Fruit fly (Drosophila melanogaster): ENCODE results near the gene Deaf1.
A peak's percentile ranks its signal among the peaks of the same experiment; 100 is the strongest.

Gene Deaf1

DNA sequence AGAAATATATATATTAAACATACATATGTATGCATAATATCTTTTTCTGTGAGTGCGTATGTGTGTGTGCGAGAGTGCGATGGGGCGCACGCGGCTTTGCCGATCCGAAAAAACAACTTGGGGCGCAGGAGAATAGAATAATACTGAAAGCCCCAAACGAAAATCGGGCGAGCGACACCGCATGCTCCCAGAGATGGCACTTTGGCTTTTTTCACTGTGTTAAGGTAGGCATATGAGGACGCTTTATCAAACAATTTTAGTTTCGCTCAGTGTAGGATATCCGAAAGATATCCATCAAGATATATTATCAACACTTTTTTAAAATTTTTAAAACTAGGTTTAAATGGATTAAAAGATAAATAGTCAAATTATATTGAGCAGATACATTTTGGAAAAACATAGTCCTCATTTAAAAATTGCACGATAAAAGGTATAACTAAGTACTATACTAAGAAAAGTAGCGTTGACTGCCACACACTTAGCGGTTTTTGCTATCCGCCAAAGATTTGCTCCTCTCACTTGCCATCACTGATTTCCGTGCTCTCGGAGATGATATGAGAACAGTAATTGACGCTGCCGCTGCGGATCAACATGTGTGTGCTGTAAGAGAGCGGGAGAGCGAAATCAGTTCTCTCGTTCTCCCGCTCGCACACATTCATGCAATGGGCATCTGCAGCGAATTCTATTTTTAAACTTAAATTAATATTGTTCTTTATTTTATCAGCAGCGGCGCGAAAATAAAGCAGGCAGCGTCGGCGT, 26.9 kb upstream of the Deaf1 start (continued):
- TF ChIP-seq CG42726 (GFP tag; IDR thresholded peaks at IDR 0.05; ENCODE audit: partially characterized antibody) (no peak), CG12391 (tag; optimal IDR thresholded peaks at IDR 0.05) (peak; percentile 78), HLH3B (GFP tag; IDR thresholded peaks at IDR 0.05) (0 out of 2 replicates have a peak, but pooled peaks have one; percentile 16), CG32772 (GFP tag; IDR thresholded peaks at IDR 0.05) (no peak), CG11093 (GFP tag; IDR thresholded peaks at IDR 0.05) (no peak), B-H2 (GFP tag; optimal IDR thresholded peaks at IDR 0.05) (peak; percentile 31), CHES-1-like (GFP tag; optimal IDR thresholded peaks at IDR 0.05) (peak; percentile 60), gro (GFP tag; optimal IDR thresholded peaks at IDR 0.05) (no peak), CG2202 (tag; optimal IDR thresholded peaks at IDR 0.05) (no peak), HLH4C (GFP tag; IDR thresholded peaks at IDR 0.05; ENCODE audit: partially characterized antibody) (no peak), CG8359 (GFP tag; optimal IDR thresholded peaks at IDR 0.05; ENCODE audit: borderline replicate concordance) (no peak), B-H1 (GFP tag; IDR thresholded peaks at IDR 0.05) (no peak), Dll (GFP tag; IDR thresholded peaks at IDR 0.05; ENCODE audit: partially characterized antibody) (no peak), CG4404 (GFP tag; IDR thresholded peaks at IDR 0.05) (peak; percentile 31; the same call in 1 of the 2 replicates), CG43689 (GFP tag; IDR thresholded peaks at IDR 0.05) (no peak), Awh (GFP tag; IDR thresholded peaks at IDR 0.05) (no peak), CG14014 (GFP tag; IDR thresholded peaks at IDR 0.05) (peak; percentile 42), CG7556 (GFP tag; optimal IDR thresholded peaks at IDR 0.05) (peak; percentile 77), klu (GFP tag; IDR thresholded peaks at IDR 0.05) (peak; percentile 52; the same call in 1 of the 2 replicates), bcd (GFP tag; optimal IDR thresholded peaks at IDR 0.05) (peak; percentile 79), hb (GFP tag; IDR thresholded peaks at IDR 0.05; ENCODE audit: partially characterized antibody) (no peak), prd (optimal IDR thresholded peaks at IDR 0.05) (no peak), prd (GFP tag; IDR thresholded peaks at IDR 0.05) (peak; percentile 70; the same call in 2 of the 3 replicates), CG15696 (tag; optimal IDR thresholded peaks at IDR 0.05) (peak; percentile 26), Antp (GFP tag; optimal IDR thresholded peaks at IDR 0.05) (peak; percentile 51), az2 (GFP tag; optimal IDR thresholded peaks at IDR 0.05) (peak; percentile 59), CG8478 (optimal IDR thresholded peaks at IDR 0.05) (no peak), CG13775 (GFP tag; optimal IDR thresholded peaks at IDR 0.05) (peak; percentile 81), esg (GFP tag; conservative IDR thresholded peaks at IDR 0.05) (peak; percentile 38), cad (GFP tag; optimal IDR thresholded peaks at IDR 0.05) (no peak), Trl (optimal IDR thresholded peaks at IDR 0.05) (peak; percentile 86 to 94), Trl (GFP tag; optimal IDR thresholded peaks at IDR 0.05) (peak; percentile 37), unpg (GFP tag; optimal IDR thresholded peaks at IDR 0.05) (peak; percentile 28), CG16863 (GFP tag; optimal IDR thresholded peaks at IDR 0.05) (peak; percentile 6), ap (GFP tag; IDR thresholded peaks at IDR 0.05) (no peak), CG15269 (tag; optimal IDR thresholded peaks at IDR 0.05) (peak; percentile 37), Hr3 (GFP tag; optimal IDR thresholded peaks at IDR 0.05) (peak; percentile 50), vvl (GFP tag; IDR thresholded peaks at IDR 0.05) (no peak; the same call in 1 of the 2 replicates), Oaz (GFP tag; IDR thresholded peaks at IDR 0.05) (no peak), Sox100B (GFP tag; optimal IDR thresholded peaks at IDR 0.05) (peak; percentile 76), Chrac-16 (GFP tag; optimal IDR thresholded peaks at IDR 0.05) (peak; percentile 72), CG6689 (GFP tag; IDR thresholded peaks at IDR 0.05) (peak; percentile 60), Nf-YC (tag; optimal IDR thresholded peaks at IDR 0.05) (peak; percentile 63), oc (tag; optimal IDR thresholded peaks at IDR 0.05) (no peak), CG1602 (GFP tag; optimal IDR thresholded peaks at IDR 0.05) (peak; percentile 46), gt (GFP tag; IDR thresholded peaks at IDR 0.05) (no peak), fd96Cb (tag; optimal IDR thresholded peaks at IDR 0.05) (peak; percentile 67), CG10267 (tag; optimal IDR thresholded peaks at IDR 0.05) (peak; percentile 61), Hr39 (optimal IDR thresholded peaks at IDR 0.05) (no peak), CG18599 (GFP tag; optimal IDR thresholded peaks at IDR 0.05) (peak; percentile 64), jumu (GFP tag; optimal IDR thresholded peaks at IDR 0.05) (peak; percentile 61)

Data from whole organism, embryonic.